Worm (Caenorhabditis elegans) whole organism, young adult: Measurements from ENCODE around the gene ceh-23.

Source experiments
- C06A6.2 ChIP-seq: fragments of 200-800 bp; sonication (Bioruptor generic); conservative IDR thresholded peaks from 2 replicates; pipeline ENCODE4 v1.3.6; 2022; ENCODE audit warnings: missing genetic modification characterization, missing compliant biosample characterization
- F22D6.2 ChIP-seq: sonication (generic microtip); optimal IDR thresholded peaks from 2 replicates; lab custom pipeline; 2016; ENCODE audit warnings: mild to moderate bottlenecking, missing genetic modification characterization, missing compliant biosample characterization
- F33H1.4 ChIP-seq: fragments of 200-800 bp; sonication (Bioruptor generic); IDR thresholded peaks from 2 replicates; pipeline ENCODE4 v1.3.6; 2022; ENCODE audit warnings: missing genetic modification reagents, missing genetic modification characterization, missing compliant biosample characterization
- F39B2.1 ChIP-seq: fragments of 200-800 bp; sonication (Bioruptor generic); IDR thresholded peaks from 2 replicates; pipeline ENCODE4 v1.3.6; 2022; ENCODE audit warnings: missing genetic modification reagents, missing genetic modification characterization, missing compliant biosample characterization
- F55B11.4 ChIP-seq: sonication (generic microtip); optimal IDR thresholded peaks from 2 replicates; lab custom pipeline; 2016; ENCODE audit warnings: missing compliant biosample characterization, missing genetic modification characterization, borderline replicate concordance; ENCODE audit not compliant: insufficient read depth
- F57C9.4 ChIP-seq: sonication (generic microtip); optimal IDR thresholded peaks from 2 replicates; lab custom pipeline; 2017; ENCODE audit warnings: mild to moderate bottlenecking, missing genetic modification characterization, missing compliant biosample characterization
- Y67H2A.10 ChIP-seq: fragments of 200-800 bp; sonication (Bioruptor generic); conservative IDR thresholded peaks from 2 replicates; pipeline ENCODE4 v1.3.6; 2022; ENCODE audit warnings: missing genetic modification reagents, missing genetic modification characterization, missing compliant biosample characterization
- akir-1 ChIP-seq: fragments of 200-800 bp; sonication (Bioruptor generic); optimal IDR thresholded peaks from 2 replicates; lab custom pipeline; 2018; ENCODE audit warnings: mild to moderate bottlenecking, missing genetic modification characterization, moderate library complexity, missing compliant biosample characterization
- athp-1 ChIP-seq: sonication (generic microtip); optimal IDR thresholded peaks from 2 replicates; lab custom pipeline; 2017; ENCODE audit warnings: mild to moderate bottlenecking, missing genetic modification characterization, missing compliant biosample characterization
- attf-5 ChIP-seq: fragments of 200-800 bp; sonication (Bioruptor generic); optimal IDR thresholded peaks from 2 replicates; lab custom pipeline; 2018; ENCODE audit warnings: mild to moderate bottlenecking, missing genetic modification characterization, missing compliant biosample characterization
- bed-1 ChIP-seq: fragments of 200-800 bp; sonication (Bioruptor generic); IDR thresholded peaks from 2 replicates; pipeline ENCODE4 v1.3.6; 2022; ENCODE audit warnings: missing genetic modification reagents, missing genetic modification characterization, missing compliant biosample characterization
- cebp-2 ChIP-seq: fragments of 200-800 bp; sonication (Bioruptor generic); IDR thresholded peaks from 2 replicates; pipeline ENCODE4 v1.3.6; 2022; ENCODE audit warnings: missing genetic modification characterization, missing compliant biosample characterization
- ceh-40 ChIP-seq: fragments of 200-800 bp; sonication (Bioruptor generic); IDR thresholded peaks from 2 replicates; pipeline ENCODE4 v1.3.6; 2022; ENCODE audit warnings: missing genetic modification characterization, missing compliant biosample characterization
- chd-7 ChIP-seq: sonication (generic microtip); optimal IDR thresholded peaks from 2 replicates; lab custom pipeline; 2016; ENCODE audit warnings: mild to moderate bottlenecking, missing genetic modification characterization, moderate library complexity, missing compliant biosample characterization
- efl-1 ChIP-seq: fragments of 150-350 bp; optimal IDR thresholded peaks from 2 replicates; lab custom pipeline; 2014; ENCODE audit warnings: missing biosample characterization, missing genetic modification reagents, missing genetic modification characterization
- ekl-4 ChIP-seq: fragments of 200-800 bp; sonication (Bioruptor generic); IDR thresholded peaks from 2 replicates; pipeline ENCODE4 v1.3.6; 2022; ENCODE audit warnings: missing genetic modification reagents, missing genetic modification characterization, missing compliant biosample characterization
- him-1 ChIP-seq: sonication (generic microtip); optimal IDR thresholded peaks from 2 replicates; lab custom pipeline; 2016; ENCODE audit warnings: missing genotype, missing genetic modification reagents, missing genetic modification characterization, missing compliant biosample characterization
- hlh-26 ChIP-seq: fragments of 200-800 bp; sonication (Bioruptor generic); conservative IDR thresholded peaks from 2 replicates; pipeline ENCODE4 v1.3.6; 2022; ENCODE audit warnings: missing genetic modification reagents, missing genetic modification characterization, missing compliant biosample characterization
- hmg-1.2 ChIP-seq: fragments of 200-800 bp; sonication (Bioruptor generic); IDR thresholded peaks from 2 replicates; pipeline ENCODE4 v1.3.6; 2022; ENCODE audit warnings: missing genetic modification reagents, missing genetic modification characterization, missing compliant biosample characterization
- hrde-1 ChIP-seq: sonication (generic microtip); optimal IDR thresholded peaks from 2 replicates; lab custom pipeline; 2016; ENCODE audit warnings: missing genetic modification characterization, mild to moderate bottlenecking, missing compliant biosample characterization, moderate library complexity, missing genotype, missing genetic modification reagents, borderline replicate concordance
- hsf-1 ChIP-seq: fragments of 200-800 bp; sonication (Bioruptor generic); IDR thresholded peaks from 2 replicates; pipeline ENCODE4 v1.3.6; 2022; ENCODE audit warnings: missing genetic modification reagents, missing genetic modification characterization, missing compliant biosample characterization
- lin-35 ChIP-seq, 3 experiments: fragments of 150-350 bp in 2 of 3; sonication (generic microtip) in 1 of 3; optimal IDR thresholded peaks; 2 replicates each; lab custom pipeline; 2014 to 2018; ENCODE audit warnings: missing biosample characterization in 3 of 3, missing genetic modification characterization in 3 of 3, missing genetic modification reagents in 3 of 3
- lin-54 ChIP-seq: fragments of 200-800 bp; sonication (Bioruptor generic); optimal IDR thresholded peaks from 2 replicates; lab custom pipeline; 2018; ENCODE audit warnings: mild to moderate bottlenecking, missing genetic modification characterization, missing compliant biosample characterization
- lsl-1 ChIP-seq: fragments of 200-800 bp; sonication (Bioruptor generic); optimal IDR thresholded peaks from 2 replicates; lab custom pipeline; 2018; ENCODE audit warnings: mild to moderate bottlenecking, missing genetic modification characterization, moderate library complexity, missing compliant biosample characterization
- lsy-27 ChIP-seq: sonication (generic microtip); optimal IDR thresholded peaks from 2 replicates; lab custom pipeline; 2017; ENCODE audit warnings: missing genetic modification characterization, mild to moderate bottlenecking, missing compliant biosample characterization, antibody characterized with exemption, missing genotype, borderline replicate concordance; ENCODE audit not compliant: insufficient read depth
- madf-6 ChIP-seq: fragments of 200-800 bp; sonication (Bioruptor generic); IDR thresholded peaks from 2 replicates; pipeline ENCODE4 v1.3.6; 2022; ENCODE audit warnings: missing genetic modification reagents, missing genetic modification characterization, missing compliant biosample characterization
- mcd-1 ChIP-seq: fragments of 200-800 bp; sonication (Bioruptor generic); IDR thresholded peaks from 2 replicates; pipeline ENCODE4 v1.3.6; 2022; ENCODE audit warnings: missing genetic modification reagents, missing genetic modification characterization, missing compliant biosample characterization
- mel-28 ChIP-seq: sonication (generic microtip); optimal IDR thresholded peaks from 2 replicates; lab custom pipeline; 2016; ENCODE audit warnings: borderline replicate concordance, mild to moderate bottlenecking, missing genetic modification characterization, missing compliant biosample characterization
- rec-8 ChIP-seq, 2 experiments: sonication (generic microtip); optimal IDR thresholded peaks; 2 replicates each; lab custom pipeline; 2016; ENCODE audit warnings: mild to moderate bottlenecking in 2 of 2, missing genetic modification characterization in 2 of 2, missing genetic modification reagents in 2 of 2, missing genotype in 2 of 2, missing biosample characterization in 1 of 2, missing compliant biosample characterization in 1 of 2, moderate library complexity in 1 of 2
- sdz-38 ChIP-seq: sonication (generic microtip); optimal IDR thresholded peaks from 2 replicates; lab custom pipeline; 2016; ENCODE audit warnings: missing genotype, missing genetic modification characterization, missing compliant biosample characterization
- tbp1 ChIP-seq: fragments of 200-800 bp; sonication (Bioruptor generic); optimal IDR thresholded peaks from 2 replicates; lab custom pipeline; 2018; ENCODE audit warnings: mild to moderate bottlenecking, missing genetic modification characterization, missing compliant biosample characterization
- zim-3 ChIP-seq: sonication (generic microtip); optimal IDR thresholded peaks from 2 replicates; lab custom pipeline; 2017; ENCODE audit warnings: mild to moderate bottlenecking, missing genetic modification characterization, moderate library complexity, missing compliant biosample characterization
- ztf-18 ChIP-seq: sonication (generic microtip); optimal IDR thresholded peaks from 2 replicates; lab custom pipeline; 2016; ENCODE audit warnings: missing genotype, mild to moderate bottlenecking, missing genetic modification characterization, missing compliant biosample characterization
- ztf-28 ChIP-seq: fragments of 200-800 bp; sonication (Bioruptor generic); IDR thresholded peaks from 2 replicates; pipeline ENCODE4 v1.3.6; 2022; ENCODE audit warnings: missing genetic modification reagents, missing genetic modification characterization, missing compliant biosample characterization

The ceh-23 gene

DNA sequence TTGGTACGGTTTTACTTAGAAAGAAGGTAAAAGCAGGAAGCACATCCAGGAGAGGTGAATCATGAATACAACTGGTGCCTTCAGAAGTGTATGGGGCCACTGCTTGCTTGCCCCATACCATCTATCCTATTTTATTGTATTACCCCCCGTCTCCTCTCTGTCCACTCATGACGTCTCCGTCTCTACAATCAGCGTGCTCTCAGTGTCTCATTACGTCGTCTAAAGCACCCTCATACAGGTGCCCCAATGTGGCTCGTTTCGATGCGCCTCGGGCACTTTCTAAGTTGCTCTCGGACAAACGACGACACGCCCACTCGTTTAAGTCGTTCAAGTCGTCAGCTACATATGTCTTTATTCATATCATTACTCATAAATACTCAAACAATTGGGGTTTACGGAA lies 15.4 kb upstream of the ceh-23 start:
- TF ChIP-seq madf-6 (GFP tag; lab: Robert Waterston, UW), result peak; percentile 49
- peak; percentile 30 for TF ChIP-seq tbp1 (GFP tag; lab: Kevin White, UChicago)
- no peak for TF ChIP-seq lsy-27 (tag; lab: Kevin White, UChicago)
- TF ChIP-seq hsf-1 (GFP tag; lab: Robert Waterston, UW), result peak; percentile 65; the same call in 1 of the 2 replicates
- TF ChIP-seq ekl-4 (GFP tag; lab: Robert Waterston, UW), result 0 out of 2 replicates have a peak, but pooled peaks have one; percentile 15
- TF ChIP-seq chd-7 (tag; lab: Kevin White, UChicago), result no peak
- TF ChIP-seq C06A6.2, result no peak
- TF ChIP-seq ztf-28 (GFP tag; lab: Robert Waterston, UW), result no peak
- peak; percentile 61 for TF ChIP-seq hrde-1 (tag; lab: Kevin White, UChicago)
- TF ChIP-seq mcd-1 (GFP tag; lab: Robert Waterston, UW), result no peak
- TF ChIP-seq akir-1 (GFP tag; lab: Kevin White, UChicago), result no peak
- peak; percentile 3 for TF ChIP-seq ztf-18
- TF ChIP-seq Y67H2A.10 (GFP tag; lab: Robert Waterston, UW), result no peak
- no peak for TF ChIP-seq sdz-38 (tag; lab: Kevin White, UChicago)
- no peak for TF ChIP-seq F39B2.1 (GFP tag; lab: Robert Waterston, UW)

DNA sequence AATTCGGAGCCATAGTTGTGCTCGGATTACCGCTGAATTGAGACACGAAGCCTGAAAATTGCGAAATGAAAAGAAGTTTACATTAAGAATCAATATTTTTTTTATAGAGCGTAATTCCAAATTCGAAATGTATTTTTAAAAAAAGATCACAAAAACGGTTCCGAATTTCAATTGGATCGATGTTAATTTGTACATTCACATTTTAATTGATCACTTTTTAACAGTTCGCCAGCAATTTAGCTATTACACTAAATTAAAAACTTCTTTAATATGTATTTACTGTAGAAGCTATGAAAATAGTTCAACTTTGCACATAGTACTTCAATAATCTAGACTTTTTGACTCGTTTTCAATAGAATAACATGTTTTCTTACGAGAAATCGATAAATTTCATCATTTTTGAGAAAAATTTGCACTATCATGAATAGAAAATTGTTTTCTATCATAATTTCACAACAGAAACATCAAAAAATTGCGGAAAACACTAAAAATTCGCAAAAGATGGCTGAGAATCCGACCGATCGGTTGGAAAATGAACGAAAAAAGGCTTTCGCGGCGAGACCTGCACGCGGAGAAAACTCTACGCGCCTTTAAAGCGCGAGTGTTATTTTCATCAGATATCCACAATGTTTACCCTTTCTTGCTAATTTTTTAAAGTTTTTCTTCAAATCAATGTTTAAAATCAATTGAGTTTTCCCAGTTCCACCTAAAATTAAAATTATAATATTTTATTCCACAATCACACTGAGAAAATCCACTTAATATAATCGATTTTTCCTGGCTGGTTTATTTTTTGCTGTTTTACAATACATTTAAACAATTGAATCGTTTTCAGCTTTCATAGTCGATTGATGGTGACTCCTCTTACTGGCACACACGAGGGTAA lies 10.6 kb upstream of the ceh-23 start, which contains the start of the genes egl-45 and kcmf-1:
Gene egl-45, minus strand, starts transcription at position 51 of the 886 bp plus-strand sequence.
Gene kcmf-1, plus strand, starts transcription at position 836 of the 886 bp plus-strand sequence.
- TF ChIP-seq sdz-38 (tag; lab: Kevin White, UChicago), result no peak
- no peak for TF ChIP-seq lin-54 (GFP tag; lab: Kevin White, UChicago)
- peak; percentile 8 for TF ChIP-seq efl-1
- TF ChIP-seq lin-35 (GFP tag; optimal IDR thresholded peaks at IDR 0.05; lab: Kevin White, UChicago), result peak in 1 of 3 experiments; percentile 3
- TF ChIP-seq cebp-2 (GFP tag; lab: Robert Waterston, UW), result no peak
- no peak for TF ChIP-seq lsl-1
- no peak for TF ChIP-seq F22D6.2 (tag; lab: Kevin White, UChicago)
- TF ChIP-seq madf-6 (GFP tag; lab: Robert Waterston, UW), result peak; percentile 15; the same call in 1 of the 2 replicates
- TF ChIP-seq F55B11.4 (tag; lab: Kevin White, UChicago), result no peak
- TF ChIP-seq F57C9.4 (tag; lab: Kevin White, UChicago), result no peak
- TF ChIP-seq F33H1.4 (GFP tag; lab: Robert Waterston, UW), result peak; percentile 81
- peak; percentile 44 for TF ChIP-seq attf-5
- TF ChIP-seq him-1 (tag; lab: Kevin White, UChicago), result no peak
- TF ChIP-seq ceh-40 (GFP tag; lab: Robert Waterston, UW), result no peak

DNA sequence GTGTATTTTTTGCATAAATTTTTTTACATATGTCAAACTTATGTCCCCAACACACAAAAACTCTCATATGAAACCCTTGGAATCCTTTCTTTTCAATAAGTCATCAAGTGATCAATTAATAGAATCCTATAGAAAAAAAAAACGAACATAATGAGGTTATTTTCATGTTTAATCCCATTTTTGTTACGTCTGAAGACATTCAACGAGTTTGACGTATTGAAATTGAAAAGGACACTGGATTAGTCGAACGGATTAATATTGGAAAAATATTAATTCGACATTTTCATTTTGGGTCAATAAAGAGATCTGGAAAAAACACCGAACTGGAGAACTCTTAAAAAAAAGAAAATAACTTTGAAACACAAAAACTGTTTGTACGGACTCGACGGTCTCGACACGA lies 6.9 kb upstream of the ceh-23 start:
- TF ChIP-seq him-1 (tag; lab: Kevin White, UChicago), result peak; percentile 22
- no peak for TF ChIP-seq zim-3

DNA sequence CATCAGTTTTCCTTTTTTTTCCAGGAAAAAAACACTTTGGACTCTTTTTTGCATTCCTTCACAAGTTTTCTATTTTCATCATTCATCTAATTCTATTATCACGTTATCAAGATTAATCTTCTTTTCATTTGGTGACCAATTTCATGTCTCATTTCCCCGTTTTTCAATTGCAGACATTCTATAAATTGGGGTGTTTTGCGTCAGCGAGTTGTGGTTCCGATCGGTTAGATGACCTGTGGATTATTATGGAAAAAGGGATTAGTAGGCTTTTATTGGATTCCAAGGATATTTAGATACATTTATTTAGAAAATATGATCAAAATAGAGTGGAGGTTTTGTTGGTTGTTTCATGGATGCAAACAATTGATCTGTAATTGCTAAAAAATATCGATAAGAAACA lies 4.5 kb upstream of the ceh-23 start:
- no peak for TF ChIP-seq zim-3
- no peak for TF ChIP-seq lsl-1
- TF ChIP-seq rec-8 (tag; optimal IDR thresholded peaks at IDR 0.05; lab: Kevin White, UChicago), result no peak
- no peak for TF ChIP-seq athp-1
- TF ChIP-seq bed-1 (GFP tag; lab: Robert Waterston, UW), result no peak
- TF ChIP-seq mel-28 (tag; lab: Kevin White, UChicago), result no peak
- TF ChIP-seq hmg-1.2 (GFP tag; lab: Robert Waterston, UW), result no peak
- TF ChIP-seq hlh-26 (GFP tag; lab: Robert Waterston, UW), result no peak
